Fruit fly (Drosophila melanogaster): ENCODE results near the gene GlcAT-P.
A peak's percentile ranks its signal among the peaks of the same experiment; 100 is the strongest.

- TF ChIP-seq OdsH (GFP tag; optimal IDR thresholded peaks at IDR 0.05) (no peak), Ets21C (GFP tag; optimal IDR thresholded peaks at IDR 0.05) (no peak), Lpt (GFP tag; optimal IDR thresholded peaks at IDR 0.05) (no peak), CG11902 (GFP tag; optimal IDR thresholded peaks at IDR 0.05) (no peak), CG16779 (tag; optimal IDR thresholded peaks at IDR 0.05) (no peak), CG7368 (GFP tag; optimal IDR thresholded peaks at IDR 0.05) (no peak), Hr4 (GFP tag; optimal IDR thresholded peaks at IDR 0.05) (peak; percentile 11), CG8632 (GFP tag; optimal IDR thresholded peaks at IDR 0.05) (peak; percentile 22), vri (GFP tag; optimal IDR thresholded peaks at IDR 0.05) (no peak), CG3919 (GFP tag; optimal IDR thresholded peaks at IDR 0.05) (no peak), ss (GFP tag; optimal IDR thresholded peaks at IDR 0.05) (no peak), lz (GFP tag; optimal IDR thresholded peaks at IDR 0.05) (no peak)
Measured at dm6 chr3L:11217893-11218292, 20.6 kb upstream of the GlcAT-P start.

Data from whole organism, prepupa.